Fruit fly (Drosophila melanogaster): ENCODE data around the gene Decay.

DNA sequence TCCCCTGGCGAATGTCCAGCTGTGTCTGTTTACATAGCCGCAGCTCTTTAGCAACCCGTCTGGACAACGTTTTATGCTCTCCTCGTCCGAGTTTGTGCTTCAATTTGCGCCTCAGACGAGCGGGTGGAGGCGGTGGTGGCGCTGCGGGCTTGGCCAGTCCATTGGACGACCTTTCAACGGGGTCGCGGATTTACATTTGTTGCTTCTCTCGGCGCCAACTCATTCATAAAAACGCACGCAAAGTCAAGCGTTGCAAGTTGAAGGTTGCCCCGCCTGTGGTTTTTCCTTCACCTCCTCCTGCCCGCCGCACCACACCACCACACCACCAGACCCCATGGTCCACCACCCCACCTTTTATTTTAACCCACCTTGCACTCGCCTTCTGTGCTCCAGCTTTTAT, 6.9 kb upstream of the Decay start:
- TF ChIP-seq Ets98B (GFP tag; IDR thresholded peaks at IDR 0.05) (no peak), fd96Ca (GFP tag; IDR thresholded peaks at IDR 0.05) (no peak), CG17806 (tag; optimal IDR thresholded peaks at IDR 0.05) (no peak), CG9948 (tag; optimal IDR thresholded peaks at IDR 0.05) (no peak), CG8301 (tag; optimal IDR thresholded peaks at IDR 0.05) (no peak)

Measured in whole organism, pupa.